Fruit fly (Drosophila melanogaster) whole organism, embryonic: ENCODE measurements around the gene CG18262.

Source experiments
- Adf1 ChIP-seq: fragments of 200-800 bp; sonication (Bioruptor generic); IDR thresholded peaks from 2 replicates; pipeline ENCODE4 v1.3.6; 2022; ENCODE audit warnings: missing biosample characterization, missing genetic modification characterization
- Antp ChIP-seq: fragments of 200-800 bp; sonication (Bioruptor generic); optimal IDR thresholded peaks from 3 replicates; lab custom pipeline; 2016; ENCODE audit warnings: missing biosample characterization, missing genetic modification characterization
- B-H1 ChIP-seq: fragments of 200-800 bp; sonication (Bioruptor generic); IDR thresholded peaks from 3 replicates; pipeline ENCODE4 v1.3.6; 2022; ENCODE audit warnings: missing biosample characterization, missing genetic modification characterization
- Bgb ChIP-seq: fragments of 200-800 bp; sonication (Bioruptor generic); IDR thresholded peaks from 2 replicates; pipeline ENCODE4 v1.3.6; 2022; ENCODE audit warnings: missing biosample characterization, missing genetic modification characterization; ENCODE audit not compliant: partially characterized antibody
- CG10979 ChIP-seq: fragments of 200-800 bp; sonication (Bioruptor generic); optimal IDR thresholded peaks from 2 replicates; lab custom pipeline; 2018; ENCODE audit warnings: missing biosample characterization, mild to moderate bottlenecking, missing genetic modification characterization, moderate library complexity
- CG11456 ChIP-seq: fragments of 200-800 bp; sonication (Bioruptor generic); IDR thresholded peaks from 3 replicates; pipeline ENCODE4 v1.3.6; 2022; ENCODE audit warnings: missing biosample characterization, missing genetic modification characterization
- CG11695 ChIP-seq: fragments of 200-800 bp; sonication (Bioruptor generic); IDR thresholded peaks from 3 replicates; pipeline ENCODE4 v1.3.6; 2022; ENCODE audit warnings: missing biosample characterization, missing genetic modification characterization
- CG12155 ChIP-seq: fragments of 200-800 bp; sonication (Bioruptor generic); optimal IDR thresholded peaks from 3 replicates; lab custom pipeline; 2016; ENCODE audit warnings: missing biosample characterization, missing genetic modification characterization
- CG12236 ChIP-seq: fragments of 200-800 bp; sonication (Bioruptor generic); optimal IDR thresholded peaks from 2 replicates; lab custom pipeline; 2016; ENCODE audit warnings: missing biosample characterization, missing genetic modification characterization
- CG15269 ChIP-seq: fragments of 200-800 bp; sonication (Bioruptor generic); optimal IDR thresholded peaks from 2 replicates; lab custom pipeline; 2018; ENCODE audit warnings: missing biosample characterization, mild to moderate bottlenecking, missing genetic modification characterization, moderate library complexity
- CG30403 ChIP-seq: fragments of 200-800 bp; sonication (Bioruptor generic); optimal IDR thresholded peaks from 3 replicates; lab custom pipeline; 2016; ENCODE audit warnings: missing biosample characterization, missing genetic modification characterization
- CG32767 ChIP-seq: fragments of 200-800 bp; sonication (Bioruptor generic); IDR thresholded peaks from 2 replicates; pipeline ENCODE4 v1.3.6; 2022; ENCODE audit warnings: missing biosample characterization, missing genetic modification characterization
- CG5953 ChIP-seq: fragments of 200-800 bp; sonication (Bioruptor generic); IDR thresholded peaks from 2 replicates; pipeline ENCODE4 v1.3.6; 2022; ENCODE audit warnings: missing biosample characterization, missing genetic modification characterization
- CG8089 ChIP-seq: fragments of 200-800 bp; sonication (Bioruptor generic); optimal IDR thresholded peaks from 3 replicates; lab custom pipeline; 2016; ENCODE audit warnings: missing biosample characterization, missing genetic modification characterization
- CG8924 ChIP-seq: fragments of 200-800 bp; optimal IDR thresholded peaks from 3 replicates; lab custom pipeline; 2019; ENCODE audit warnings: missing biosample characterization, mild to moderate bottlenecking, missing genetic modification characterization, moderate library complexity
- CG8944 ChIP-seq: fragments of 200-800 bp; sonication (Bioruptor generic); optimal IDR thresholded peaks from 3 replicates; lab custom pipeline; 2016; ENCODE audit warnings: missing biosample characterization, missing genetic modification characterization
- Doc3 ChIP-seq: fragments of 200-800 bp; sonication (Bioruptor generic); IDR thresholded peaks from 3 replicates; pipeline ENCODE4 v1.3.6; 2022; ENCODE audit warnings: missing biosample characterization, missing genetic modification characterization; ENCODE audit not compliant: partially characterized antibody
- Dref ChIP-seq: fragments of 200-800 bp; sonication (Bioruptor generic); IDR thresholded peaks from 2 replicates; pipeline ENCODE4 v1.3.6; 2022; ENCODE audit warnings: missing biosample characterization, missing genetic modification characterization
- H2.0 ChIP-seq: fragments of 200-800 bp; sonication (Bioruptor generic); IDR thresholded peaks from 2 replicates; pipeline ENCODE4 v1.3.6; 2022; ENCODE audit warnings: missing biosample characterization, missing genetic modification characterization
- HLH3B ChIP-seq: fragments of 200-800 bp; sonication (Bioruptor generic); IDR thresholded peaks from 2 replicates; pipeline ENCODE4 v1.3.6; 2022; ENCODE audit warnings: missing biosample characterization, missing genetic modification characterization
- HLH54F ChIP-seq: fragments of 200-800 bp; sonication (Bioruptor generic); optimal IDR thresholded peaks from 3 replicates; lab custom pipeline; 2016; ENCODE audit warnings: missing biosample characterization, missing genetic modification characterization
- MESR4 ChIP-seq: fragments of 200-800 bp; sonication (Bioruptor generic); optimal IDR thresholded peaks from 2 replicates; lab custom pipeline; 2018; ENCODE audit warnings: missing biosample characterization, mild to moderate bottlenecking, missing genetic modification characterization, moderate library complexity
- Mad ChIP-seq: fragments of 200-800 bp; sonication (Bioruptor generic); optimal IDR thresholded peaks from 2 replicates; lab custom pipeline; 2016; ENCODE audit warnings: missing biosample characterization, missing genetic modification characterization
- Myb ChIP-seq: fragments of 200-800 bp; sonication (Bioruptor generic); optimal IDR thresholded peaks from 2 replicates; lab custom pipeline; 2016; ENCODE audit warnings: missing biosample characterization, missing genetic modification characterization
- Nf-YC ChIP-seq: fragments of 200-800 bp; optimal IDR thresholded peaks from 3 replicates; lab custom pipeline; 2019; ENCODE audit warnings: missing biosample characterization, mild to moderate bottlenecking, missing genetic modification characterization, moderate library complexity
- Opbp ChIP-seq: fragments of 200-800 bp; sonication (Bioruptor generic); IDR thresholded peaks from 3 replicates; pipeline ENCODE4 v1.3.6; 2022; ENCODE audit warnings: missing biosample characterization, missing genetic modification characterization; ENCODE audit not compliant: partially characterized antibody
- Trl ChIP-seq, 3 experiments: fragments of >200 bp in 2 of 3; fragments of 200-800 bp in 1 of 3; sonication (Bioruptor generic) in 1 of 3; optimal IDR thresholded peaks; 2 replicates in 1 of 3; 3 replicates in 2 of 3; lab custom pipeline; 2016 to 2017; ENCODE audit warnings: missing biosample characterization in 1 of 3, missing genetic modification characterization in 1 of 3
- abd-A ChIP-seq: fragments of 200-800 bp; sonication (Bioruptor generic); optimal IDR thresholded peaks from 3 replicates; lab custom pipeline; 2019; ENCODE audit warnings: missing biosample characterization, mild to moderate bottlenecking, missing genetic modification characterization, moderate library complexity
- bab2 ChIP-seq: fragments of 200-800 bp; sonication (Bioruptor generic); optimal IDR thresholded peaks from 2 replicates; lab custom pipeline; 2016; ENCODE audit warnings: missing biosample characterization, missing genetic modification characterization
- bcd ChIP-seq: fragments of 200-800 bp; sonication (Bioruptor generic); optimal IDR thresholded peaks from 2 replicates; lab custom pipeline; 2017; ENCODE audit warnings: missing biosample characterization, mild to moderate bottlenecking, missing genetic modification characterization
- chinmo ChIP-seq: fragments of 200-800 bp; sonication (Bioruptor generic); IDR thresholded peaks from 4 replicates; pipeline ENCODE4 v1.3.6; 2022; ENCODE audit warnings: missing biosample characterization, missing genetic modification characterization; ENCODE audit not compliant: partially characterized antibody
- chn ChIP-seq: fragments of 200-800 bp; sonication (Bioruptor generic); optimal IDR thresholded peaks from 2 replicates; lab custom pipeline; 2016; ENCODE audit warnings: missing biosample characterization, missing genetic modification characterization
- dmrt99B ChIP-seq: fragments of 200-800 bp; sonication (Bioruptor generic); optimal IDR thresholded peaks from 2 replicates; lab custom pipeline; 2018; ENCODE audit warnings: missing biosample characterization, mild to moderate bottlenecking, missing genetic modification characterization, moderate library complexity
- ems ChIP-seq: fragments of 200-800 bp; sonication (Bioruptor generic); optimal IDR thresholded peaks from 3 replicates; lab custom pipeline; 2016; ENCODE audit warnings: missing biosample characterization, missing genetic modification characterization
- ind ChIP-seq: fragments of 200-800 bp; sonication (Bioruptor generic); optimal IDR thresholded peaks from 3 replicates; lab custom pipeline; 2016; ENCODE audit warnings: missing biosample characterization, missing genetic modification characterization
- inv ChIP-seq: fragments of 200-800 bp; sonication (Bioruptor generic); IDR thresholded peaks from 2 replicates; pipeline ENCODE4 v1.3.6; 2022; ENCODE audit warnings: missing biosample characterization, missing genetic modification characterization; ENCODE audit not compliant: partially characterized antibody
- lov ChIP-seq, 2 experiments: fragments of 200-800 bp in 1 of 2; fragments of >200 bp in 1 of 2; sonication (Bioruptor generic) in 1 of 2; IDR thresholded peaks in 1 of 2; optimal IDR thresholded peaks in 1 of 2; 2 replicates in 1 of 2; 3 replicates in 1 of 2; pipeline versions ENCODE4 v1.3.6 to Lab custom; 2017 to 2022; ENCODE audit warnings: missing biosample characterization in 1 of 2, missing genetic modification characterization in 1 of 2
- mirr ChIP-seq: fragments of 200-800 bp; sonication (Bioruptor generic); optimal IDR thresholded peaks from 3 replicates; lab custom pipeline; 2018; ENCODE audit warnings: missing biosample characterization, mild to moderate bottlenecking, missing genetic modification characterization
- nerfin-1 ChIP-seq: fragments of 200-800 bp; sonication (Bioruptor generic); optimal IDR thresholded peaks from 3 replicates; lab custom pipeline; 2019; ENCODE audit warnings: missing biosample characterization, mild to moderate bottlenecking, missing genetic modification characterization, moderate library complexity
- pfk ChIP-seq: fragments of 200-800 bp; sonication (Bioruptor generic); optimal IDR thresholded peaks from 2 replicates; lab custom pipeline; 2018; ENCODE audit warnings: missing biosample characterization, mild to moderate bottlenecking, missing genetic modification characterization, moderate library complexity
- ranshi ChIP-seq: fragments of 200-800 bp; sonication (Bioruptor generic); IDR thresholded peaks from 2 replicates; pipeline ENCODE4 v1.3.6; 2022; ENCODE audit warnings: missing biosample characterization, missing genetic modification characterization
- schlank ChIP-seq: fragments of 200-800 bp; sonication (Bioruptor generic); optimal IDR thresholded peaks from 2 replicates; lab custom pipeline; 2018; ENCODE audit warnings: missing biosample characterization, mild to moderate bottlenecking, missing genetic modification characterization
- shn ChIP-seq: fragments of 200-800 bp; sonication (Bioruptor generic); optimal IDR thresholded peaks from 3 replicates; lab custom pipeline; 2016; ENCODE audit warnings: missing biosample characterization, missing genetic modification characterization
- slbo ChIP-seq: fragments of 200-800 bp; sonication (Bioruptor generic); IDR thresholded peaks from 2 replicates; pipeline ENCODE4 v1.3.6; 2022; ENCODE audit warnings: missing biosample characterization, missing genetic modification characterization
- sug ChIP-seq: fragments of 200-800 bp; optimal IDR thresholded peaks from 2 replicates; lab custom pipeline; 2019; ENCODE audit warnings: missing biosample characterization, mild to moderate bottlenecking, missing genetic modification characterization, moderate library complexity
- tgo ChIP-seq: fragments of 200-800 bp; sonication (Bioruptor generic); IDR thresholded peaks from 3 replicates; pipeline ENCODE4 v1.3.6; 2022; ENCODE audit warnings: missing biosample characterization, missing genetic modification characterization
- unc-4 ChIP-seq: fragments of 200-800 bp; sonication (Bioruptor generic); IDR thresholded peaks from 2 replicates; pipeline ENCODE4 v1.3.6; 2022; ENCODE audit warnings: missing biosample characterization, missing genetic modification characterization; ENCODE audit not compliant: partially characterized antibody
- vvl ChIP-seq: fragments of 200-800 bp; sonication (Bioruptor generic); IDR thresholded peaks from 2 replicates; pipeline ENCODE4 v1.3.6; 2022; ENCODE audit warnings: missing biosample characterization, missing genetic modification characterization

Gene CG18262

dm6 chrX:8141353-8142066 lies 11.2 kb upstream of the CG18262 start (continued):
- no peak for TF ChIP-seq schlank (tag; lab: Kevin White, UChicago)
- peak; percentile 27 for TF ChIP-seq chn
- 0 out of 3 replicates have a peak, but pooled peaks have one; percentile 39 for TF ChIP-seq Opbp (GFP tag; lab: Robert Waterston, UW)
- TF ChIP-seq CG8924 = peak; percentile 4
- TF ChIP-seq CG12155 (GFP tag; lab: Kevin White, UChicago) = peak; percentile 8
- peak; percentile 83 for TF ChIP-seq CG32767 (GFP tag; lab: Robert Waterston, UW)
- peak; percentile 9 for TF ChIP-seq CG30403 (GFP tag; lab: Kevin White, UChicago)
- no peak for TF ChIP-seq CG8944 (GFP tag; lab: Kevin White, UChicago)
- peak; percentile 31 for TF ChIP-seq bcd
- peak; percentile 24 for TF ChIP-seq dmrt99B (tag; lab: Kevin White, UChicago)
- TF ChIP-seq vvl (GFP tag; lab: Robert Waterston, UW) = peak; percentile 18; the same call in 1 of the 2 replicates
- TF ChIP-seq bab2 (GFP tag; lab: Kevin White, UChicago) = peak; percentile 5
- TF ChIP-seq H2.0 (GFP tag; lab: Robert Waterston, UW) = no peak
- TF ChIP-seq ind (GFP tag; lab: Kevin White, UChicago) = peak; percentile 10
- TF ChIP-seq CG8089 (GFP tag; lab: Kevin White, UChicago) = peak; percentile 25
- TF ChIP-seq sug (tag; lab: Kevin White, UChicago) = peak; percentile 10
- TF ChIP-seq chinmo (GFP tag; lab: Robert Waterston, UW) = 0 out of 4 replicates have a peak, but pooled peaks have one; percentile 61
- TF ChIP-seq mirr (GFP tag; lab: Kevin White, UChicago) = peak; percentile 3
- TF ChIP-seq CG5953 (GFP tag; lab: Robert Waterston, UW) = no peak
- no peak for TF ChIP-seq Doc3 (GFP tag; lab: Robert Waterston, UW)
- no peak for TF ChIP-seq B-H1 (GFP tag; lab: Robert Waterston, UW)
- peak; percentile 41; the same call in 1 of the 2 replicates for TF ChIP-seq slbo (GFP tag; lab: Robert Waterston, UW)
- TF ChIP-seq shn (GFP tag; lab: Kevin White, UChicago) = peak; percentile 18
- TF ChIP-seq Bgb (GFP tag; lab: Robert Waterston, UW) = peak; percentile 35; the same call in 1 of the 2 replicates
- TF ChIP-seq pfk (GFP tag; lab: Kevin White, UChicago) = peak; percentile 13
- no peak for TF ChIP-seq inv (GFP tag; lab: Robert Waterston, UW)
- peak; percentile 30 for TF ChIP-seq Nf-YC (tag; lab: Kevin White, UChicago)
- peak; percentile 15 for TF ChIP-seq ems
- peak; percentile 3 for TF ChIP-seq CG15269 (tag; lab: Kevin White, UChicago)
- TF ChIP-seq ranshi = peak; percentile 14; the same call in 1 of the 2 replicates
- no peak for TF ChIP-seq tgo (GFP tag; lab: Robert Waterston, UW)
- 0 out of 2 replicates have a peak, but pooled peaks have one; percentile 8 for TF ChIP-seq unc-4 (GFP tag; lab: Robert Waterston, UW)
- no peak for TF ChIP-seq CG12236
- TF ChIP-seq Trl (optimal IDR thresholded peaks at IDR 0.05; lab: Kevin White, UChicago) = no peak
- peak; percentile 4 for TF ChIP-seq Trl (GFP tag; optimal IDR thresholded peaks at IDR 0.05; lab: Kevin White, UChicago)
- TF ChIP-seq MESR4 (GFP tag; lab: Kevin White, UChicago) = peak; percentile 69
- TF ChIP-seq CG11695 = peak; percentile 40; the same call in 1 of the 3 replicates
- peak; percentile 19 for TF ChIP-seq Mad (GFP tag; lab: Kevin White, UChicago)
- TF ChIP-seq HLH3B (GFP tag; lab: Robert Waterston, UW) = no peak
- no peak for TF ChIP-seq lov (optimal IDR thresholded peaks at IDR 0.05; lab: Kevin White, UChicago)
- peak; percentile 29; the same call in 1 of the 3 replicates for TF ChIP-seq lov (GFP tag; IDR thresholded peaks at IDR 0.05; lab: Robert Waterston, UW)
- peak; percentile 28 for TF ChIP-seq Antp
- TF ChIP-seq abd-A = peak; percentile 82
- peak; percentile 22 for TF ChIP-seq Myb (GFP tag; lab: Kevin White, UChicago)
- peak; percentile 72 for TF ChIP-seq nerfin-1
- peak; percentile 64 for TF ChIP-seq Adf1 (GFP tag; lab: Robert Waterston, UW)
- peak; percentile 3 for TF ChIP-seq CG10979 (tag; lab: Kevin White, UChicago)
- peak; percentile 10; the same call in 1 of the 2 replicates for TF ChIP-seq Dref
- TF ChIP-seq HLH54F (GFP tag; lab: Kevin White, UChicago) = peak; percentile 23
- no peak for TF ChIP-seq CG11456
